Fruit fly (Drosophila melanogaster): ENCODE data around the gene CG11379.

CG11379 gene

DNA sequence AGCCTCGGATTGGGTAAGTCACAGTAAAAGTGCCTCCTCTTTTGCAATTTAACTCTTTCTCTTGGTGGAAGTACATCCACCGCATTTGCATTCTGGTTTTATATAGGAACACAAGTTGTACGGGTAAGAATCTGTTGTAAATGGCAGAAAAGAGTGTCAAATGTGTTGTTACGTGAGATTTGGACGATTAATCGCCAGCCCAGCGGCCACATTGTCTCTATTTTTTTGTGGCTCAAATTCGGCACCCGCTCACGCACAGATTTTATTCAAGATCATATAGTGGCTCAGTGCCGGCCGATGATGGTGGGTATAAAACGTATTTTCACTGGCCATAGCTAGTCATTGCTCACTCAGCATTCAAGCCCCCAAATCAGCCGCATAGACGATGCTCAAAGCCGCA lies 23.5 kb downstream of the CG11379 start, which contains the start of gene CG11381:
CG11381 (plus strand) TSS at position 301 of the 400 bp plus-strand sequence.
- TF ChIP-seq pan (optimal IDR thresholded peaks at IDR 0.05) (no peak), tai (GFP tag; optimal IDR thresholded peaks at IDR 0.05) (no peak), sage (GFP tag; optimal IDR thresholded peaks at IDR 0.05) (no peak), HLH106 (tag; optimal IDR thresholded peaks at IDR 0.05) (no peak), sv (GFP tag; optimal IDR thresholded peaks at IDR 0.05) (no peak), Myc (optimal IDR thresholded peaks at IDR 0.05) (no peak), rgr (GFP tag; optimal IDR thresholded peaks at IDR 0.05) (no peak), OdsH (GFP tag; optimal IDR thresholded peaks at IDR 0.05) (no peak), psq (GFP tag; optimal IDR thresholded peaks at IDR 0.05) (no peak), GATAd (GFP tag; optimal IDR thresholded peaks at IDR 0.05) (no peak), brk (GFP tag; optimal IDR thresholded peaks at IDR 0.05) (no peak), Hnf4 (GFP tag; optimal IDR thresholded peaks at IDR 0.05) (no peak), Dfd (GFP tag; optimal IDR thresholded peaks at IDR 0.05) (no peak), Rel (GFP tag; optimal IDR thresholded peaks at IDR 0.05) (no peak), Rel (tag; optimal IDR thresholded peaks at IDR 0.05) (no peak), CrebA (GFP tag; optimal IDR thresholded peaks at IDR 0.05; ENCODE audit: borderline replicate concordance) (no peak)

DNA sequence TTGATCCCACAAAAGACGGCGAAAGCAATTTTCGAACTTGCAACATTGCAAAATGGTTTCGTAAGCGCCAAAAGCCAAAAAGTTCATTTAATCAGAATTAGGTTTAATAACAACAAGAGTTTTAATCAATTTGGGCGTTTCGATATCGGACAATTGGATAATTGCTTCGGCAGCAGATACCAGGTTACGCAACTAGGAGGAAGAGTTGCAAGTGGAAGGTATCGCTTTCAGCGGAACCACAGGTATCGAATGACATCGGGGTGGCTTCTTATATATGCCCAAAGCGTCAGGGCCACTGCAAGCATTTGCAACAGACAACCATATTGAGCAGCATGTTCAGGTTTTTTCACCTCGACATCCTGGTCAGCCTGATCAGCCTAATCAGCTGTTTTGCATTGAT lies 26.5 kb downstream of the CG11379 start, which contains the start of gene CG14624:
CG14624 (plus strand) TSS at position 301 of the 400 bp plus-strand sequence.
- TF ChIP-seq Dif (GFP tag; optimal IDR thresholded peaks at IDR 0.05; ENCODE audit: partially characterized antibody) (no peak), CrebA (GFP tag; optimal IDR thresholded peaks at IDR 0.05; ENCODE audit: borderline replicate concordance) (no peak), dsf (GFP tag; optimal IDR thresholded peaks at IDR 0.05; ENCODE audit: borderline replicate concordance) (no peak), Mio (GFP tag; optimal IDR thresholded peaks at IDR 0.05) (no peak), OdsH (GFP tag; optimal IDR thresholded peaks at IDR 0.05) (no peak), sage (GFP tag; optimal IDR thresholded peaks at IDR 0.05) (no peak), brk (GFP tag; optimal IDR thresholded peaks at IDR 0.05) (no peak), h (GFP tag; optimal IDR thresholded peaks at IDR 0.05) (no peak), Rel (GFP tag; optimal IDR thresholded peaks at IDR 0.05) (no peak), Rel (tag; optimal IDR thresholded peaks at IDR 0.05) (no peak), Hnf4 (GFP tag; optimal IDR thresholded peaks at IDR 0.05) (no peak), N (GFP tag; optimal IDR thresholded peaks at IDR 0.05) (no peak), pan (optimal IDR thresholded peaks at IDR 0.05) (no peak), Jra (GFP tag; optimal IDR thresholded peaks at IDR 0.05) (no peak), jim (GFP tag; optimal IDR thresholded peaks at IDR 0.05) (no peak), Hr83 (GFP tag; optimal IDR thresholded peaks at IDR 0.05; ENCODE audit: poor library complexity, severe bottlenecking) (no peak)

DNA sequence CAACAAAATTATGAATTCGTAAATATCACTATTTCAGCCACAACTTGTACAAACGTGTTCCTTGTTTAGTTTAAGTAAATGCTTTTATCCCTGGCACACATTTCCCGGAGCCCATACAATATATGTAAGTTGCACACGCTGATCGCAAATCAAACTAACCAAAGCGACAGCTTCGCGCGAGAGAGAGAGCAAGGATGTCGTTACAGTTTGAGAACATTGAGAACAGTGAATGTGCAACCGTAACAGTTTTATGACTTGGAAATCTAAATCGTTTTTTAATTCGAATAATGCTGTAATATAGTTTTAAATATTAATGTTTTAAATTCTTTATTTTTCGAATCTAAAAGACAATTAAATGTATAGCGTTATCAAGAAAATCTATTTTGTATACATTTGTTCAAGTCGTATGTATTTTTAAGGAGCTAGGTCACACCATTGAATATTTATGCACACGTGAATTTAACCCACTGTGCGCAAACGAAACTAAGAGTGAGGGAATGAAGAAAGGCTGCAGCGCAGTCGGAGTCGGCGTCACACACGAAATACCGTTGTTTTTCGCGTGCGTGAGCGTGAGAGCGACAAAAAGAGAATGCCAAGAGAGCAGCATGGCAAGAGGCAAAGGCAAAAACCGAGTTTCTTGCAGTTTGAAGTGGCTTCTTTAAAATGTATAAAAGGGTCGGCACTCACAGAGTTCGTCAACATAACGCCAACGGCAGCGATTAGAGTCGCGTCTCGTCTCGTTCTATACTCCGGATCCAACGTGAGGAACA lies 29.5 kb downstream of the CG11379 start, which contains the start of gene CG11382:
CG11382 (plus strand) TSS at position 720 of the 770 bp plus-strand sequence.
- TF ChIP-seq brk (GFP tag; optimal IDR thresholded peaks at IDR 0.05): no peak
- peak; percentile 21 for TF ChIP-seq fru (GFP tag; optimal IDR thresholded peaks at IDR 0.05)
- TF ChIP-seq lola (GFP tag; optimal IDR thresholded peaks at IDR 0.05): no peak
- TF ChIP-seq h (GFP tag; optimal IDR thresholded peaks at IDR 0.05): no peak
- TF ChIP-seq Hr83 (GFP tag; optimal IDR thresholded peaks at IDR 0.05; ENCODE audit: poor library complexity, severe bottlenecking): no peak
- no peak for TF ChIP-seq CG32264 (GFP tag; optimal IDR thresholded peaks at IDR 0.05)
- no peak for TF ChIP-seq jim (GFP tag; optimal IDR thresholded peaks at IDR 0.05)
- no peak for TF ChIP-seq Myc (optimal IDR thresholded peaks at IDR 0.05)

DNA sequence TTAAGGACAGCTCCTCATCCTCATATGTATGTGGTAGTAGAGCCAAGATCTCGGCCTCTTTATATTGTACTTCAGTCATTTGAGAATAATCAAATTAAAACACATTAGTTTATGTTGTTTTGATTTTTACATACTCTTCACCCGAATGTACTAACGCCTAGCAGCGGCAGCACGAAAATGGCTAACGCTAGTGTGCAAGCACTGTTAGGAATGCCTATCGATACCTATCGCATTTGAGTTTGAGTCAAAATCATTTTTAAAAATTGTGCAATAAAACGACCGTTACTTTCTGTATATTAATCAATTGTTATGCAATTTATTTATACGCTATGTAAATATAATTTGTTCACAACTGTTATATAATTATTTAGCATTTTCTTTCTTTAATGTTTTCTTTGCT lies 35.0 kb downstream of the CG11379 start, which contains the start of gene CG11398:
CG11398 (minus strand) TSS at position 157 of the 400 bp plus-strand sequence.
- TF ChIP-seq woc (GFP tag; optimal IDR thresholded peaks at IDR 0.05) (no peak), Myc (optimal IDR thresholded peaks at IDR 0.05) (no peak), brk (GFP tag; optimal IDR thresholded peaks at IDR 0.05) (no peak), Sp1 (GFP tag; optimal IDR thresholded peaks at IDR 0.05) (no peak), HLH106 (tag; optimal IDR thresholded peaks at IDR 0.05) (no peak), sv (GFP tag; optimal IDR thresholded peaks at IDR 0.05) (no peak), pan (optimal IDR thresholded peaks at IDR 0.05) (no peak), Abd-B (GFP tag; optimal IDR thresholded peaks at IDR 0.05) (no peak), psq (GFP tag; optimal IDR thresholded peaks at IDR 0.05) (no peak), Hr83 (GFP tag; optimal IDR thresholded peaks at IDR 0.05; ENCODE audit: poor library complexity, severe bottlenecking) (no peak), dl (GFP tag; optimal IDR thresholded peaks at IDR 0.05; ENCODE audit: insufficient read depth in 1 of 2, partially characterized antibody in 2 of 2) (no peak), Dif (GFP tag; optimal IDR thresholded peaks at IDR 0.05; ENCODE audit: partially characterized antibody) (no peak), Hnf4 (GFP tag; optimal IDR thresholded peaks at IDR 0.05) (no peak), Jra (GFP tag; optimal IDR thresholded peaks at IDR 0.05) (no peak)

All from whole organism, wandering third instar larva.